Fruit fly (Drosophila melanogaster): ENCODE data around the gene Pgam5.

Pgam5 gene

dm6 chrX:1879606-1880110 lies 6.3 kb upstream of the Pgam5 start, which contains the start of gene CG14818 (continued):
- TF ChIP-seq Hr51 (GFP tag; optimal IDR thresholded peaks at IDR 0.05): peak; percentile 41 to 45
- peak; percentile 17 for TF ChIP-seq CG6654 (GFP tag; optimal IDR thresholded peaks at IDR 0.05)
- TF ChIP-seq CkIIα-i1 (GFP tag; IDR thresholded peaks at IDR 0.05): no peak
- TF ChIP-seq Xbp1 (GFP tag; optimal IDR thresholded peaks at IDR 0.05): peak; percentile 61
- TF ChIP-seq Aef1 (GFP tag; IDR thresholded peaks at IDR 0.05): peak; percentile 39; the same call in 1 of the 3 replicates
- peak; percentile 72 for TF ChIP-seq CG32772 (GFP tag; IDR thresholded peaks at IDR 0.05)
- peak; percentile 61 for TF ChIP-seq CG12391 (tag; optimal IDR thresholded peaks at IDR 0.05)
- peak; percentile 68 for TF ChIP-seq CG7963 (GFP tag; IDR thresholded peaks at IDR 0.05; ENCODE audit: partially characterized antibody)
- TF ChIP-seq CG18262 (tag; optimal IDR thresholded peaks at IDR 0.05): peak; percentile 19
- TF ChIP-seq zen (tag; optimal IDR thresholded peaks at IDR 0.05): peak; percentile 20
- peak; percentile 58 for TF ChIP-seq CG17328 (GFP tag; IDR thresholded peaks at IDR 0.05)
- no peak for TF ChIP-seq CG13123 (GFP tag; optimal IDR thresholded peaks at IDR 0.05)
- TF ChIP-seq D (optimal IDR thresholded peaks at IDR 0.05): no peak
- peak; percentile 12 for TF ChIP-seq D (GFP tag; optimal IDR thresholded peaks at IDR 0.05)
- peak; percentile 92 for TF ChIP-seq Doc3 (GFP tag; IDR thresholded peaks at IDR 0.05; ENCODE audit: partially characterized antibody)
- peak; percentile 17 for TF ChIP-seq CG16815 (GFP tag; optimal IDR thresholded peaks at IDR 0.05)
- TF ChIP-seq chif (GFP tag; optimal IDR thresholded peaks at IDR 0.05): peak; percentile 30 to 56
- peak; percentile 68 for TF ChIP-seq Xrp1 (GFP tag; IDR thresholded peaks at IDR 0.05)
- peak; percentile 56 for TF ChIP-seq pnt (GFP tag; optimal IDR thresholded peaks at IDR 0.05)
- TF ChIP-seq Nf-YB (GFP tag; optimal IDR thresholded peaks at IDR 0.05): peak; percentile 79
- peak; percentile 95 for TF ChIP-seq CG17359 (tag; optimal IDR thresholded peaks at IDR 0.05)
- TF ChIP-seq luna (GFP tag; optimal IDR thresholded peaks at IDR 0.05): peak; percentile 25
- peak; percentile 89 for TF ChIP-seq knrl (GFP tag; IDR thresholded peaks at IDR 0.05; ENCODE audit: partially characterized antibody)
- TF ChIP-seq CG1024 (GFP tag; IDR thresholded peaks at IDR 0.05): no peak
- TF ChIP-seq CG13894 (tag; optimal IDR thresholded peaks at IDR 0.05): peak; percentile 63
- TF ChIP-seq vnd (GFP tag; IDR thresholded peaks at IDR 0.05; ENCODE audit: partially characterized antibody): peak; percentile 84
- TF ChIP-seq ftz-f1 (GFP tag; optimal IDR thresholded peaks at IDR 0.05): no peak
- TF ChIP-seq tin (GFP tag; optimal IDR thresholded peaks at IDR 0.05): peak; percentile 49
- TF ChIP-seq stc (GFP tag; IDR thresholded peaks at IDR 0.05): 0 out of 2 replicates have a peak, but pooled peaks have one; percentile 29
- TF ChIP-seq CG17829 (tag; optimal IDR thresholded peaks at IDR 0.05): peak; percentile 31
- TF ChIP-seq BEAF-32 (GFP tag; optimal IDR thresholded peaks at IDR 0.05): peak; percentile 83
- TF ChIP-seq run (tag; optimal IDR thresholded peaks at IDR 0.05): no peak
- peak; percentile 72 for TF ChIP-seq lmd (GFP tag; IDR thresholded peaks at IDR 0.05)
- TF ChIP-seq jigr1 (GFP tag; IDR thresholded peaks at IDR 0.05): no peak
- peak; percentile 6 for TF ChIP-seq CG8924 (tag; optimal IDR thresholded peaks at IDR 0.05)
- peak; percentile 66 for TF ChIP-seq hb (GFP tag; IDR thresholded peaks at IDR 0.05; ENCODE audit: partially characterized antibody)
- no peak for TF ChIP-seq cg (GFP tag; optimal IDR thresholded peaks at IDR 0.05)
- TF ChIP-seq lab (GFP tag; optimal IDR thresholded peaks at IDR 0.05): peak; percentile 71
- TF ChIP-seq ems (GFP tag; optimal IDR thresholded peaks at IDR 0.05): peak; percentile 38
- peak; percentile 53 for TF ChIP-seq CG17385 (GFP tag; optimal IDR thresholded peaks at IDR 0.05)
- TF ChIP-seq H2.0 (GFP tag; IDR thresholded peaks at IDR 0.05): peak; percentile 44; the same call in 1 of the 2 replicates
- peak; percentile 74 for TF ChIP-seq bbx (GFP tag; IDR thresholded peaks at IDR 0.05; ENCODE audit: partially characterized antibody)
- TF ChIP-seq Camta (GFP tag; optimal IDR thresholded peaks at IDR 0.05): peak; percentile 64
- TF ChIP-seq gcm2 (GFP tag; optimal IDR thresholded peaks at IDR 0.05): peak; percentile 6
- TF ChIP-seq slp2 (GFP tag; optimal IDR thresholded peaks at IDR 0.05): peak; percentile 68
- TF ChIP-seq trh (GFP tag; optimal IDR thresholded peaks at IDR 0.05): no peak
- TF ChIP-seq Oaz (GFP tag; IDR thresholded peaks at IDR 0.05): 0 out of 2 replicates have a peak, but pooled peaks have one; percentile 19
- no peak for TF ChIP-seq Dip2 (GFP tag; IDR thresholded peaks at IDR 0.05)
- peak; percentile 89 for TF ChIP-seq zen2 (GFP tag; IDR thresholded peaks at IDR 0.05; ENCODE audit: partially characterized antibody)
- peak; percentile 54 for TF ChIP-seq lbe (GFP tag; optimal IDR thresholded peaks at IDR 0.05)

Measured in whole organism, embryonic.